Fruit fly (Drosophila melanogaster): ENCODE results near the gene CG10681.

CG10681 gene

dm6 chr3L:12471471-12471978, 29.8 kb upstream of the CG10681 start, which contains the start of gene CG10616:
Gene CG10616 (plus strand): TSS chr3L:12471728.
- no peak for TF ChIP-seq br (optimal IDR thresholded peaks at IDR 0.05)
- TF ChIP-seq Drgx (GFP tag; IDR thresholded peaks at IDR 0.05) = no peak
- no peak for TF ChIP-seq CG12769 (tag; optimal IDR thresholded peaks at IDR 0.05)
- TF ChIP-seq CG8290 (GFP tag; optimal IDR thresholded peaks at IDR 0.05) = no peak
- no peak for TF ChIP-seq CG8290 (tag; optimal IDR thresholded peaks at IDR 0.05)
- TF ChIP-seq peb (GFP tag; IDR thresholded peaks at IDR 0.05) = no peak
- TF ChIP-seq Stat92E (GFP tag; optimal IDR thresholded peaks at IDR 0.05) = peak in 1 of 3 experiments; percentile 61
- no peak for TF ChIP-seq her (GFP tag; optimal IDR thresholded peaks at IDR 0.05)
- no peak for TF ChIP-seq CG17328 (GFP tag; IDR thresholded peaks at IDR 0.05)
- peak; percentile 28 for TF ChIP-seq CG33213 (GFP tag; optimal IDR thresholded peaks at IDR 0.05)
- peak; percentile 1 for TF ChIP-seq CG2120 (GFP tag; optimal IDR thresholded peaks at IDR 0.05)
- no peak for TF ChIP-seq HLH3B (GFP tag; IDR thresholded peaks at IDR 0.05)
- no peak for TF ChIP-seq CG14050 (GFP tag; IDR thresholded peaks at IDR 0.05)
- peak; percentile 66 for TF ChIP-seq gfzf (GFP tag; optimal IDR thresholded peaks at IDR 0.05)
- TF ChIP-seq CG6791 (GFP tag; IDR thresholded peaks at IDR 0.05; ENCODE audit: partially characterized antibody) = peak; percentile 94
- TF ChIP-seq NfI (GFP tag; optimal IDR thresholded peaks at IDR 0.05) = no peak
- TF ChIP-seq fd64A (GFP tag; optimal IDR thresholded peaks at IDR 0.05) = no peak
- TF ChIP-seq GATAe (GFP tag; conservative IDR thresholded peaks at IDR 0.05) = no peak
- TF ChIP-seq CG2116 (GFP tag; optimal IDR thresholded peaks at IDR 0.05) = peak; percentile 71
- TF ChIP-seq pros (GFP tag; optimal IDR thresholded peaks at IDR 0.05) = no peak
- peak; percentile 86; the same call in 2 of the 3 replicates for TF ChIP-seq CG34224 (GFP tag; IDR thresholded peaks at IDR 0.05; ENCODE audit: partially characterized antibody)
- no peak for TF ChIP-seq CG33557 (GFP tag; optimal IDR thresholded peaks at IDR 0.05)
- peak; percentile 53 for TF ChIP-seq CG4617 (GFP tag; optimal IDR thresholded peaks at IDR 0.05; ENCODE audit: borderline replicate concordance)
- TF ChIP-seq CG16779 (GFP tag; IDR thresholded peaks at IDR 0.05) = no peak
- TF ChIP-seq CG8924 (tag; optimal IDR thresholded peaks at IDR 0.05) = no peak
- no peak for TF ChIP-seq D (optimal IDR thresholded peaks at IDR 0.05)
- TF ChIP-seq D (GFP tag; optimal IDR thresholded peaks at IDR 0.05) = no peak
- no peak for TF ChIP-seq toy (GFP tag; IDR thresholded peaks at IDR 0.05)
- TF ChIP-seq Scr (GFP tag; IDR thresholded peaks at IDR 0.05; ENCODE audit: partially characterized antibody) = peak; percentile 98
- peak; percentile 76 for TF ChIP-seq trem (tag; optimal IDR thresholded peaks at IDR 0.05)
- TF ChIP-seq HLH54F (GFP tag; optimal IDR thresholded peaks at IDR 0.05) = no peak
- TF ChIP-seq CG3726 (GFP tag; IDR thresholded peaks at IDR 0.05) = no peak
- no peak for TF ChIP-seq ci (GFP tag; IDR thresholded peaks at IDR 0.05)
- peak; percentile 71; the same call in 1 of the 2 replicates for TF ChIP-seq CG42726 (GFP tag; IDR thresholded peaks at IDR 0.05; ENCODE audit: partially characterized antibody)
- TF ChIP-seq bowl (GFP tag; IDR thresholded peaks at IDR 0.05) = no peak
- no peak for TF ChIP-seq CG9876 (GFP tag; optimal IDR thresholded peaks at IDR 0.05)
- no peak for TF ChIP-seq tio (GFP tag; optimal IDR thresholded peaks at IDR 0.05)
- no peak for TF ChIP-seq D19A (tag; optimal IDR thresholded peaks at IDR 0.05)
- TF ChIP-seq CG4854 (GFP tag; optimal IDR thresholded peaks at IDR 0.05) = no peak
- peak; percentile 71 for TF ChIP-seq tna (GFP tag; IDR thresholded peaks at IDR 0.05; ENCODE audit: partially characterized antibody)
- TF ChIP-seq row (GFP tag; IDR thresholded peaks at IDR 0.05) = peak; percentile 64
- TF ChIP-seq bsh (GFP tag; optimal IDR thresholded peaks at IDR 0.05) = no peak
- peak; percentile 92 for TF ChIP-seq Bgb (GFP tag; IDR thresholded peaks at IDR 0.05; ENCODE audit: partially characterized antibody)
- TF ChIP-seq Chrac-16 (GFP tag; optimal IDR thresholded peaks at IDR 0.05) = no peak
- TF ChIP-seq nom (GFP tag; optimal IDR thresholded peaks at IDR 0.05) = no peak
- TF ChIP-seq al (GFP tag; IDR thresholded peaks at IDR 0.05) = no peak
- TF ChIP-seq CG7357 (GFP tag; IDR thresholded peaks at IDR 0.05) = 0 out of 3 replicates have a peak, but pooled peaks have one; percentile 10
- TF ChIP-seq lov (optimal IDR thresholded peaks at IDR 0.05) = no peak
- no peak for TF ChIP-seq lov (GFP tag; IDR thresholded peaks at IDR 0.05)
- no peak for TF ChIP-seq CG7786 (GFP tag; optimal IDR thresholded peaks at IDR 0.05)
- TF ChIP-seq sob (GFP tag; IDR thresholded peaks at IDR 0.05) = no peak
- no peak for TF ChIP-seq Dfd (GFP tag; optimal IDR thresholded peaks at IDR 0.05)
